Fruit fly (Drosophila melanogaster): ENCODE data around the gene TotF.
A peak's percentile ranks its signal among the peaks of the same experiment; 100 is the strongest.

The TotF gene

dm6 chr2L:19935085-19935846 is 23.1 kb upstream of the TotF start:
- TF ChIP-seq CG13123 (GFP tag; optimal IDR thresholded peaks at IDR 0.05) (no peak), CG4730 (GFP tag; IDR thresholded peaks at IDR 0.05) (no peak), CG6683 (GFP tag; optimal IDR thresholded peaks at IDR 0.05) (no peak), Stat92E (GFP tag; optimal IDR thresholded peaks at IDR 0.05) (peak in 1 of 3 experiments; percentile 39), Rfx (GFP tag; IDR thresholded peaks at IDR 0.05) (peak; percentile 55), CG7928 (GFP tag; optimal IDR thresholded peaks at IDR 0.05) (no peak), Atf3 (GFP tag; optimal IDR thresholded peaks at IDR 0.05) (no peak), CG13624 (GFP tag; optimal IDR thresholded peaks at IDR 0.05) (no peak), CG6689 (GFP tag; IDR thresholded peaks at IDR 0.05) (no peak), CG2678 (tag; optimal IDR thresholded peaks at IDR 0.05) (peak; percentile 27), Poxn (GFP tag; IDR thresholded peaks at IDR 0.05) (no peak), CG11695 (GFP tag; IDR thresholded peaks at IDR 0.05) (0 out of 3 replicates have a peak, but pooled peaks have one; percentile 25), CG9876 (GFP tag; optimal IDR thresholded peaks at IDR 0.05) (no peak), CG13424 (tag; optimal IDR thresholded peaks at IDR 0.05) (peak; percentile 24), CG4854 (GFP tag; optimal IDR thresholded peaks at IDR 0.05) (no peak), CG10959 (GFP tag; IDR thresholded peaks at IDR 0.05) (no peak; the same call in 1 of the 2 replicates), cas (GFP tag; IDR thresholded peaks at IDR 0.05) (0 out of 2 replicates have a peak, but pooled peaks have one; percentile 14), B-H1 (GFP tag; IDR thresholded peaks at IDR 0.05) (no peak), CG14667 (GFP tag; IDR thresholded peaks at IDR 0.05) (no peak), CrebB (tag; optimal IDR thresholded peaks at IDR 0.05) (peak; percentile 70), bigmax (GFP tag; optimal IDR thresholded peaks at IDR 0.05) (no peak), Drgx (GFP tag; IDR thresholded peaks at IDR 0.05) (peak; percentile 44; the same call in 1 of the 2 replicates), CG7745 (tag; optimal IDR thresholded peaks at IDR 0.05) (no peak), CG10543 (GFP tag; optimal IDR thresholded peaks at IDR 0.05) (peak; percentile 82), ftz-f1 (GFP tag; optimal IDR thresholded peaks at IDR 0.05) (peak; percentile 31), CG1233 (GFP tag; optimal IDR thresholded peaks at IDR 0.05) (peak; percentile 26), CG4328 (GFP tag; optimal IDR thresholded peaks at IDR 0.05) (no peak), fd3F (GFP tag; optimal IDR thresholded peaks at IDR 0.05) (no peak), CG6654 (GFP tag; optimal IDR thresholded peaks at IDR 0.05) (no peak), Camta (GFP tag; optimal IDR thresholded peaks at IDR 0.05) (no peak), ash1 (GFP tag; optimal IDR thresholded peaks at IDR 0.05) (no peak), Deaf1 (tag; optimal IDR thresholded peaks at IDR 0.05) (peak; percentile 99), stwl (tag; optimal IDR thresholded peaks at IDR 0.05) (no peak), CG4707 (GFP tag; optimal IDR thresholded peaks at IDR 0.05) (no peak), Sin3A (optimal IDR thresholded peaks at IDR 0.05) (no peak), toy (GFP tag; IDR thresholded peaks at IDR 0.05) (no peak), yki (optimal IDR thresholded peaks at IDR 0.05) (no peak), kay (GFP tag; optimal IDR thresholded peaks at IDR 0.05) (no peak), CG8388 (GFP tag; optimal IDR thresholded peaks at IDR 0.05) (peak; percentile 14), CG33213 (GFP tag; optimal IDR thresholded peaks at IDR 0.05) (no peak), Doc2 (GFP tag; IDR thresholded peaks at IDR 0.05) (no peak), CG2712 (tag; optimal IDR thresholded peaks at IDR 0.05) (peak; percentile 17), chinmo (GFP tag; IDR thresholded peaks at IDR 0.05; ENCODE audit: partially characterized antibody) (peak; percentile 97), NfI (GFP tag; optimal IDR thresholded peaks at IDR 0.05) (peak; percentile 35), CG2120 (GFP tag; optimal IDR thresholded peaks at IDR 0.05) (no peak), Bteb2 (GFP tag; optimal IDR thresholded peaks at IDR 0.05) (no peak), vfl (GFP tag; optimal IDR thresholded peaks at IDR 0.05) (no peak), Max (GFP tag; optimal IDR thresholded peaks at IDR 0.05) (no peak), CG8089 (GFP tag; optimal IDR thresholded peaks at IDR 0.05) (no peak), CG8478 (optimal IDR thresholded peaks at IDR 0.05) (no peak), pum (GFP tag; optimal IDR thresholded peaks at IDR 0.05) (no peak)

All from whole organism, embryonic.